Fruit fly (Drosophila melanogaster) S2 (cell line): ENCODE data around the gene CG33723.

Experiments
- CG8478 ChIP-seq: fragments of >200 bp; optimal IDR thresholded peaks from 2 replicates; lab custom pipeline; 2018
- CTCF ChIP-seq, 2 experiments: fragments of >200 bp; optimal IDR thresholded peaks; 2 replicates each; lab custom pipeline; 2018

CG33723 gene

DNA sequence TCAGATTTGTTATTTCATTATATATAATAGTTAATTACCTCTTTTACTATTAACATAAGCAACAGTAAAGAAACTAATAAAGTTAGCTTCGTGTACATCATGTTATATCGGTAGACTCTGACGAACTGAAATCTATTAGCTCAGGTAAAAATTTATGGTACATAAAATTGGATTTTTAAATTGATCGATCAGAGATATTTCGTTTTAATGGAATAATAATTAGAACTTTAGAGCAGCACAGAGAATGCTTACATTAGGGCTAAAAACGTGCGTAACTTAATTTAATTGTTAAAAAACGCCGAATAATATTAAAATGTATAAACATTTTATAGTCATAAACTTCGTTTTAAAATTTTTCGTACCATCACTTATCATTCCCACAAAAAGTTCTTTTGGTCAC, at the start of gene CG33723:
CG33723 (minus strand) TSS at position 101 of the 400 bp plus-strand sequence.
- TF ChIP-seq CTCF (optimal IDR thresholded peaks at IDR 0.05; lab: Kevin White, UChicago) (no peak), CG8478 (lab: Kevin White, UChicago) (no peak)

DNA sequence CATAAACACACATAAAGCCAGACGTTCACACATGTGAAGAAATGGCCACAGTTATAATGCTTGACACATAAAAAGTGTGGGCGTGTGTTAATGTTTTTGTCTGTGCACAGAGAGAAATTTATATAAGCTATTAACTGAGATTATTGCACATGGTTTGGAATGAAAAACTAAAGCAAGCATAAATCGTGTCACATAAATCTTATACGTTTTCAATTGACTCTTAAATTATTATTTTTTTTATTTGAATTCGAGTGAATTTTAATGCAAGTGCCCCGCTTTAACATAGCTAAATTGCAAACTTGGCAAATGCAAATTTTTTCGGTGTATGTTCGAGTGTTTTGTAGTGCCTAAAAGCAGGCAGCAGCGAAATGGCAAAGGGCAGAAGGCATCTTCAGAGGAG, 46.9 kb upstream of the CG33723 start:
- TF ChIP-seq CG8478 (lab: Kevin White, UChicago) = no peak
- no peak for TF ChIP-seq CTCF (optimal IDR thresholded peaks at IDR 0.05; lab: Kevin White, UChicago)

DNA sequence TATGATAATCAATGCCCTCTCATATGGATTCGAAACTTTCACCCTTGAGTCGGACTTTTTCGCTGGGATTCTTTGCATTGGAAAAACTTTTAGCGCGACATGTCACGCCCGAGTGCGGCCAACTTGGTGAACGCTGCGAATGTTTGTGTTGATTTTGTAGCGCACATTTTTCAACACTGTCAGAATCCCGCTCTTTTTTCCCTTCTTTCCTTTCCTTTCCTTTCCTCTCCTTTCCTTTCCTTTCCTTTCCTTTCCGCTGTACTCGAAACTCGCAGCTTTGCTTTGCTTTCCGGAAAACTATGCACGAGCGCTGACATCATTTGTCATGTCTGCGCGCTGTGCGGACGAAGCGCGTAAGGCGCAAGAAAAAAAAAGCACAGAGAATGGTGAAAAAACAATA, 26.9 kb upstream of the CG33723 start:
- TF ChIP-seq CTCF (optimal IDR thresholded peaks at IDR 0.05; lab: Kevin White, UChicago) (no peak), CG8478 (lab: Kevin White, UChicago) (no peak)

DNA sequence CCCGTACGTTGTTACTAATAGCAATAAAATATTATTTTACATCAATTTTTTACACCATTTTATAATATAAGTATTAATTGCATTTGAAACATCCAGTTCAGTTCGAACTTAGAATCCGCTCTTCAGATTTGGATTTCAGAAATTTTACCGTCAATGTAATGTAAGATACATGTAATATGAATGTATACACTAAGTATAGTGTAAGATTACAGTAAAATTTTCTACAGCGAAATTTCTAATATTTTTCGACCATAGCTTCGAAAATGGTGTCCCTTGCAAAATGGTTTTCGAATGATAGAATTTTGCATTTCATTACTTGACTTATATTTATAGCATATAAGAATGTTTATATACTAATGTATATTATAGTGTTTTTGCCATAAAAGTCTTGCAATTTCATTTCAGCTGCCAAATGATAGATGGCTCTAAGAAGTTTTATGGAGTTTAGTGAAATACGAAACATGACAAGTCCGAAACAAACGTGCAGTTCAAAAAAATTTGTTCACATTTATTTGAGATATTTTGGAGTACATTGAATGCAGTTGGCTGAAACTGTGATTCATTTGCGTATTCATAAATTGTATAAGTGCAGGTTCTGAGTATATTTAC, 24.0 kb upstream of the CG33723 start:
- TF ChIP-seq CTCF (optimal IDR thresholded peaks at IDR 0.05; lab: Kevin White, UChicago) (peak in 1 of 2 experiments; percentile 49), CG8478 (lab: Kevin White, UChicago) (no peak)

DNA sequence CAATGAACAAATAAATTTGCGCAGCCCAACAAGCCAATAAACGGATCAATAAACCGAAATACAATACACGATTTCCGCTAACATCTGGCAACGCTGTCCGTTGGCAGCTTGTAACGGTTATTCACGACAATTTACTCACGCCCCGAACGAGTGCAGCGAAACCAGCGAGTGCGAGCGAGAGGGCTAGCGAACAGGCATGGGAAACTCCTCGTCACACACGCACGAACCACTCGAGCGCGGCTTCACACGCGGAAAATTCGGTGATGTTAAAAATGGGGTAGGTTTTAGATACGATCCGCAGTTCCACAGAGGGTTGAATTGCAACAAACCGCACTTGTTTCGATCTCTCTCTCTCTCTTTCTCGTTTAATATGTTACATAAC, 19.5 kb upstream of the CG33723 start:
- no peak for TF ChIP-seq CG8478 (lab: Kevin White, UChicago)
- no peak for TF ChIP-seq CTCF (optimal IDR thresholded peaks at IDR 0.05; lab: Kevin White, UChicago)

DNA sequence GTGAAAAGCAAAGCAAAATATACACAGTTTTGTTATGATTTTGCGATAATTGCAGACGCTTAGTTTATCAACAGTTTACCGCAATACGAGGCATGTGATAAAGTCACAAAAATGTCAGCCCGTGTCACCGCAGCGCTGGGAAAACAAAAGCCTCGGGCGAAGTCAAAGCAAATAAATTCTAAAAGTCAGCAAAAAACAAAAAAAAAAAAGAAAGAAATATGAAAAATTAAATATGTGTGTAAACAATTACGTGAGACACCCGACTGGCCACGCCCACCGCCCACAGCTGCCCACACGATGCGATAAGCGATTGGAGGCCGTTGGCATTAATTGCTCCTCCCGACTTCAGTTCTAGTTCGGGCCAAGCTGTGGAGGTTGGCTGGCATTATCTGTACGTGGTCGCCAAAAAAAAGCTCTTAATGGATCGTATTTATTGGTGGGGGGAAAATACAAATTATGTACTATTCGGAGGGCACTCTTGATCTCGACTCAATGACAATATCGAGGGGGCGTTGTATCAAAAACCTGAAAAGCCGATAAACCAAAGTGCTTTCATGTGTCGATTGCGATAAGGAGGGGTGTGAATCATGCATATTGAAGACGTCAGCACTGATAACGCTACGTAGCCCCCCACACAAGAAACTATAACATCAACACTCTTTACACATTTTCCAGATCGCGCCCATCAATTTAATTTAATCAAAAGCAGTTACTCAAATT, 19.0 kb upstream of the CG33723 start:
- TF ChIP-seq CG8478 (lab: Kevin White, UChicago) = no peak

DNA sequence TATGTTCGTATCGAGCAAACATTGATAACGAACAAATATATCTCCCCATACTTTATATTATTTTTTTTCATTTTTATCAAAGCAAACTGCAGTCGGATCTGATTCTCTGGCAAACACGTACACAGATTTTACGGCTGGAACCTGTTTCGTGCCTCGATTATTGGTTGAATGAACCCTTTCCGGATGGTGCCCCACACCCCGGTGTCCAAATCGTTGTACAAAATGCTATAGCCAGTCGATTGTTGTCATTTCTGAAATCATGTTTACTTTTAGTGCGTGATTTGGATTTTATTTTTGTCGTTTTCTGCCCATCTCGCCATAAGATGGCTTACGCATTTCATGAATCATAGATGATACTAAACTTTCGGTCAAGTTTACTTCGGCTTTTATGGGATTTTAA, 17.3 kb upstream of the CG33723 start:
- TF ChIP-seq CTCF (optimal IDR thresholded peaks at IDR 0.05; lab: Kevin White, UChicago) (no peak), CG8478 (lab: Kevin White, UChicago) (no peak)

DNA sequence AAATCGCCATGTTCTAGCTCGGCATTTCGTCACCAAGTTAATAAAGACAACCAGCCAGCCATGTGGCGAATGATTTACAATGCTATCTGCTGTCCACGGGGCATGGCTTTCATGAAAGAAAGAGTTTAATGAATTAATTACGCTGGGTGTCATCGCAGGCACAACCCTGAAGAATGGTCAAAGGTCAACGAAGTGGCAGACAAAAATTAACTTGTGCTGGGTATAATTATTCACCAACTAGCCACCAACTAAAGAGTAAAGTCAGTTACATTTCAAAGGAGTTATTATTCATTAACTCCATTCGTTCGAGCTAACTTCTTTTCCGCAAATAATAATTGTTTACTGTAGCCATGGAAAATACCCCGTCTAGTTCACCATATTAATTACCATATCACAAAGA, 16.9 kb upstream of the CG33723 start:
- TF ChIP-seq CG8478 (lab: Kevin White, UChicago) = no peak
- TF ChIP-seq CTCF (optimal IDR thresholded peaks at IDR 0.05; lab: Kevin White, UChicago) = no peak

DNA sequence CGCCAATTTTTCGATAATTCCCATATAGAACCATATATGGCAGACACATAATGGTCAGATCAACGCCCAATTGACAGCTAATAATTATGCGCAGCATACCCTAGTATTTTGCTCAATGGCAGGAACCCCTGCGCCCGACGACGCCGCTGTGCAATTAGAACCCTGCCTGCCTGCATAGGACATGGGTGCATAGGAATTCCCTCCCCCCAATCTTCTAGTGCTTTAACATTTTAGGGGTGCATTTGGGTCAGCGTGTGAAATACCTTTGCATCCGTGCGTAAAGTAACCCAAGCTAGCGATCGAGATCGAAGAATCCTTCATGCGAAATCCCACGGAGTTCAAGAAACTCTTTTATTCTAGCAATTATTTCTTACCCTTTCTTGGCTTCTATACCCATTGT, 14.6 kb upstream of the CG33723 start:
- TF ChIP-seq CTCF (optimal IDR thresholded peaks at IDR 0.05; lab: Kevin White, UChicago) (no peak), CG8478 (lab: Kevin White, UChicago) (no peak)

DNA sequence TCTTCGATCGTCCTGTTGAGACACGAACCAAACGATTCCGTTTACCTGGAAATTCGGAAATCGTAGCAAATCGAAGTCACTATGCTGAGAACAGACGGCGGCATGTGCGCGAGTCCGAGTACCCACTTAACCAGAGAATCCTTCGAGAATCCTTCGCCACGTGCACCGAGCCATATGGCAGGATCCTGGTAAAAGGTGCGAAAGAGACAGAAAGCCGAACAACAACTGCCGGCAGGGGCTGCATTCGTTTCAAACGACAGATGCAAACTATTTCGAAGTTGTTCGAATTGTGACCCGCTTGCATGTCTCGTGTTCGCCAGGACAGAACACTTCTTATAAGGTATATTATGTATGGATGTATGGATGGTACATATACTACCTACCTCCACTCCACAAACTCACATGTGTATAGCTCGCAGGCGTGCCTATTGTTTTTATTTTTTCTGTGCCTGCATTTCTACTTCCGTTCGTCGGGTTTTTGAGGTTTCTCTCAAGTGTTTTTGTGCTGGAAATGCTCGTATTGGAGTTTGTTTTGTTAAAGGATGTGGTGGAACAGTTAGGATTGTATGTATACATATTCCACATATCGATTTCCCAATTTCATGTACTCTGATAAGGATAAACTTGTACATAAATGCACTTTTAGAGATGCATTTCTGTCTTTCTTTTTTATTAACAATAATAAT, 14.0 kb upstream of the CG33723 start:
- no peak for TF ChIP-seq CTCF (optimal IDR thresholded peaks at IDR 0.05; lab: Kevin White, UChicago)
- no peak for TF ChIP-seq CG8478 (lab: Kevin White, UChicago)

DNA sequence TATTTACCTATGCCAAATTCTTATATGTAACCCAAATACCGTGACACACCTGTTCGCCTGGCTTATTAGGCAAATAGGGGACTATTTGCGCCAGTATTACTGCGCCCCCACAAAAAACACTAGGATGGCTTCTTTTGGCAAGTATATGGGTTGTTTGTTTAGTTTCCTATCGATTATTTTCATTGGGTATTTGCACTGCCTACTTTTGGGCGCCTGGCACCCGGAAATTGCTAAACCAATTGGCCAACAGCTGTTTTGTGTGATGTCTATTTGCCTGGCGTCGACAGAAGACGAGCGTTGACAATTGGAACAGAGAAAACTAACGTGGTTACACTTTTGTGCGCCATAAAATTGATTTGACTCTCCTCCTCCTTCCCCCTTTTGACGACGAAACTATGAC, 12.4 kb upstream of the CG33723 start:
- TF ChIP-seq CG8478 (lab: Kevin White, UChicago) = no peak
- TF ChIP-seq CTCF (optimal IDR thresholded peaks at IDR 0.05; lab: Kevin White, UChicago) = no peak

DNA sequence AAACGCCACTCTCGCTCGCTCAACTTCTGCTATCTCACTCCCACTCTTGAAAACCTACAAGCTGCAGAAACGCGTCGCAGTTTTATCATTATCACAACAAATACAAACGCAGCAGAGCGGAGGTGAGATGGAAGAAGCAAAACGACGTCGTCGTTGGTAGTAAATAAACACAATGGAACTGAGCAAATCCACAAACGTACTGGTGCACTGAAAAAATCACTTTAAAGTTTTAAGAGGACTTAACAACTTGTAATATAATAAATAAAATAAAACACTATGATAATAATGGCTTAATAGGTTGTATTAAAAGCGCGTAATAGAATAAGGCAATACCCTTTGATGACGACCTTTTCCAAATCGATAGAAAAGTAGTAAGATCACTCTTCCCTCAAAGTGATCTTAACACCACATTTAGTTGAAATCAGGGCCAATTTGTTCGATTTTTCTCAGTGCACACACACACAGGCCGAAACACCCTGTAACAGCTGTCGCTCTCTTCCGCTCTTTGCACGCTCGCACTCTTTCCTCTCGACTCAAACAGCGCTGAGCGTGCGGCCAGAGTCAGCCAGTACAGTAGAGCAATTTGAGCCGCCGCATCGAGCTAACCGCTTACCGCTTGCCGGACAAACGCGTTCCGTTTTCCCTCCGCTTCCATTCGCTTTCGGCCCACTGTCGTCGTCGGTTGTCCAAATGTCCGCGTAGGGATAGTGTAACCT, 8.9 kb upstream of the CG33723 start:
- TF ChIP-seq CG8478 (lab: Kevin White, UChicago) (no peak), CTCF (optimal IDR thresholded peaks at IDR 0.05; lab: Kevin White, UChicago) (no peak)

DNA sequence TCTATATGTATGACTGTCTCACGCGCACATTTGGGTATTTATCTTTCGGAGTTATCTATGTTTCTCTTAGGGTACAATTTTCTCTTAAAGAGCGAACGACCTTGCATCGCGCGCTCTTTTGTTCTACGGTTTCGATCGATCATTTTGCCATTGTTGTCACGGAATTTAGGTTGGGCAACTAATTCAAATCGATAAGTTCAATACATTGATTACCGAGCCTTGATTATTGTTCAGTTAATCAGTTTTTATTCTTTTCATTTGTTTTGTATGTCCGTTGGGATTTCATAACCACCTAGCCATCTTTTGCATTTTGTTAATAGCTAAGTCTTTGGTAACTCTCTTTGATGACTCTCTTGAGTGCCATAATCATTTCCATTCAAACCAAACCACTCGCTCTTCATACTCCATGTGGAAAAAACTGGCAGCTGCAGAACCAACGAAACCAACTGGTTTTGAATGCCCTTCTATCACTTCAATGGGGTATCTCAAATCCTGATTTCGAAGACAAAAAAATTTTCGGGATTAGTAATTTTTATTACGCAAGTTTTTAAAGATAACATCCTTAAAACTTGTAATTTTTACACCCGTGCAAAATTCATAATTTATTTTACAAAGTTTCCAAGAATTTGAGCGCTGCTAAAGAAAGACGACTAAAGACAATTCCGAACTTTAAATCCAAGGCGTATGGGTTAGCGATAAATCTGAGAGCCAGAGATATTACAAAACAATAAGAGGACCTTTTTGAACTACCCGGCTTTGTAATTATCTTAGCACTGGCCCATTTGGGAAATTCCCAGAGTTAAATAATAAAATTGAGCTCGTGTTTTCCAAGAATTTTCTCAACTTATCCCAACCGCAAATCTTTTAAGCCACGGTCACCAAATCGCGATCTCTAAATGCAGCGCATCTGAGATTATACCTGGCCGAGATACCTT, 8.0 kb upstream of the CG33723 start:
- TF ChIP-seq CTCF (optimal IDR thresholded peaks at IDR 0.05; lab: Kevin White, UChicago) (no peak), CG8478 (lab: Kevin White, UChicago) (no peak)

DNA sequence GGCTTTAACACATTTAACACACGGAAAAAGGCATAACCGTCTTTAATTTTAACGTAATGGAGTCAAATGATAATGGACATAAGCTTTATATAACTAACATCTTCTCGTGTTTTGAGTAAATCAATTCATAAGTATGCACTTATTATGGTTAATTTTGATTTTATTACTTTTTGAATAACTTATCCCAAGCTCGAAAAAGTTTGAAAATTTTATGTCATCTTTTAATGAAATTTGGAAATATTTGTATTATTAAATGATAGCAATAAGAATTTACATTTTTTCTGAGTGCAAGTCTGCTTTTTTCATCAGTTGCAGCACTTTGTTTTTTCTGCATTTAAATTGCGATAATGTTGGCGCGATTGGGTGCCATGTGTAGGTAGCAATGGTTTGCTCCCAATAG, 7.3 kb upstream of the CG33723 start:
- TF ChIP-seq CG8478 (lab: Kevin White, UChicago) = no peak
- TF ChIP-seq CTCF (optimal IDR thresholded peaks at IDR 0.05; lab: Kevin White, UChicago) = no peak
